Fruit fly (Drosophila melanogaster) whole organism, embryonic: ENCODE measurements around the gene AstCC.

Experiments
- Bgb ChIP-seq: fragments of 200-800 bp; sonication (Bioruptor generic); IDR thresholded peaks from 2 replicates; pipeline ENCODE4 v1.3.6; 2022; ENCODE audit warnings: missing biosample characterization, missing genetic modification characterization; ENCODE audit not compliant: partially characterized antibody
- Bteb2 ChIP-seq: fragments of 200-800 bp; sonication (Bioruptor generic); optimal IDR thresholded peaks from 2 replicates; lab custom pipeline; 2016; ENCODE audit warnings: missing biosample characterization, missing genetic modification characterization
- CG10209 ChIP-seq: fragments of 200-800 bp; sonication (Bioruptor generic); optimal IDR thresholded peaks from 3 replicates; lab custom pipeline; 2017; ENCODE audit warnings: missing biosample characterization, mild to moderate bottlenecking, missing genetic modification characterization, missing genetic modification reagents
- CG1233 ChIP-seq: fragments of 200-800 bp; sonication (Bioruptor generic); optimal IDR thresholded peaks from 4 replicates; lab custom pipeline; 2018; ENCODE audit warnings: missing biosample characterization, mild to moderate bottlenecking, missing genetic modification characterization
- CG12769 ChIP-seq: fragments of 200-800 bp; sonication (Bioruptor generic); optimal IDR thresholded peaks from 2 replicates; lab custom pipeline; 2019; ENCODE audit warnings: missing biosample characterization, mild to moderate bottlenecking, missing genetic modification characterization, moderate library complexity
- CG13624 ChIP-seq: fragments of 200-800 bp; sonication (Bioruptor generic); optimal IDR thresholded peaks from 2 replicates; lab custom pipeline; 2016; ENCODE audit warnings: missing biosample characterization, missing genetic modification characterization
- CG14050 ChIP-seq: fragments of 200-800 bp; sonication (Bioruptor generic); IDR thresholded peaks from 3 replicates; pipeline ENCODE4 v1.3.6; 2022; ENCODE audit warnings: missing biosample characterization, missing genetic modification characterization
- CG15011 ChIP-seq: fragments of 200-800 bp; sonication (Bioruptor generic); optimal IDR thresholded peaks from 3 replicates; lab custom pipeline; 2018; ENCODE audit warnings: missing biosample characterization, mild to moderate bottlenecking, missing genetic modification characterization
- CG15479 ChIP-seq: fragments of 200-800 bp; sonication (Bioruptor generic); optimal IDR thresholded peaks from 3 replicates; lab custom pipeline; 2019; ENCODE audit warnings: missing biosample characterization, mild to moderate bottlenecking, missing genetic modification characterization, moderate library complexity
- CG3726 ChIP-seq: fragments of 200-800 bp; sonication (Bioruptor generic); IDR thresholded peaks from 3 replicates; pipeline ENCODE4, ENCODE4 v1.3.6; 2022; ENCODE audit warnings: missing biosample characterization, missing genetic modification characterization
- CG3847 ChIP-seq: fragments of 200-800 bp; sonication (Bioruptor generic); IDR thresholded peaks from 2 replicates; pipeline ENCODE4 v1.3.6; 2022; ENCODE audit warnings: missing biosample characterization, missing genetic modification characterization
- CG42726 ChIP-seq: fragments of 200-800 bp; sonication (Bioruptor generic); IDR thresholded peaks from 2 replicates; pipeline ENCODE4 v1.3.6; 2022; ENCODE audit warnings: missing biosample characterization, missing genetic modification characterization; ENCODE audit not compliant: partially characterized antibody
- CG6854 ChIP-seq: fragments of 200-800 bp; sonication (Bioruptor generic); optimal IDR thresholded peaks from 3 replicates; lab custom pipeline; 2017; ENCODE audit warnings: missing biosample characterization, mild to moderate bottlenecking, missing genetic modification characterization
- CG7357 ChIP-seq: fragments of 200-800 bp; sonication (Bioruptor generic); IDR thresholded peaks from 3 replicates; pipeline ENCODE4 v1.3.6; 2022; ENCODE audit warnings: missing biosample characterization, missing genetic modification characterization
- CG8388 ChIP-seq: fragments of 200-800 bp; sonication (Bioruptor generic); optimal IDR thresholded peaks from 2 replicates; lab custom pipeline; 2019; ENCODE audit warnings: missing biosample characterization, mild to moderate bottlenecking, missing genetic modification characterization, moderate library complexity
- GATAe ChIP-seq: fragments of 200-800 bp; sonication (Bioruptor generic); conservative IDR thresholded peaks from 2 replicates; pipeline ENCODE4 v1.3.6; 2022; ENCODE audit warnings: missing biosample characterization, missing genetic modification characterization
- Gsc ChIP-seq: fragments of 200-800 bp; sonication (Bioruptor generic); IDR thresholded peaks from 2 replicates; pipeline ENCODE4 v1.3.6; 2022; ENCODE audit warnings: missing biosample characterization, missing genetic modification characterization
- Hr3 ChIP-seq: fragments of 200-800 bp; sonication (Bioruptor generic); optimal IDR thresholded peaks from 3 replicates; lab custom pipeline; 2016; ENCODE audit warnings: missing biosample characterization, missing genetic modification characterization
- Hr39 ChIP-seq: fragments of >200 bp; optimal IDR thresholded peaks from 2 replicates; lab custom pipeline; 2017
- Lhr ChIP-seq: fragments of 200-800 bp; sonication (Bioruptor generic); optimal IDR thresholded peaks from 3 replicates; lab custom pipeline; 2017; ENCODE audit warnings: mild to moderate bottlenecking, missing biosample characterization, missing genetic modification reagents, missing genetic modification characterization
- NFAT ChIP-seq: fragments of 200-800 bp; sonication (Bioruptor generic); IDR thresholded peaks from 2 replicates; pipeline ENCODE4 v1.3.6; 2022; ENCODE audit warnings: missing biosample characterization, missing genetic modification characterization
- Neu2 ChIP-seq: fragments of 200-800 bp; sonication (Bioruptor generic); optimal IDR thresholded peaks from 3 replicates; lab custom pipeline; 2016; ENCODE audit warnings: missing biosample characterization, missing genetic modification characterization, borderline replicate concordance
- Nf-YC ChIP-seq: fragments of 200-800 bp; optimal IDR thresholded peaks from 3 replicates; lab custom pipeline; 2019; ENCODE audit warnings: missing biosample characterization, mild to moderate bottlenecking, missing genetic modification characterization, moderate library complexity
- Rfx ChIP-seq: fragments of 200-800 bp; sonication (Bioruptor generic); IDR thresholded peaks from 2 replicates; pipeline ENCODE4 v1.3.6; 2022; ENCODE audit warnings: missing biosample characterization, missing genetic modification characterization
- Side ChIP-seq: fragments of 200-800 bp; sonication (Bioruptor generic); optimal IDR thresholded peaks from 2 replicates; lab custom pipeline; 2016; ENCODE audit warnings: missing biosample characterization, missing genetic modification characterization
- Sry-β ChIP-seq: fragments of 200-800 bp; sonication (Bioruptor generic); optimal IDR thresholded peaks from 2 replicates; lab custom pipeline; 2018; ENCODE audit warnings: missing biosample characterization, mild to moderate bottlenecking, missing genetic modification characterization, moderate library complexity
- Taf1 ChIP-seq: fragments of 200-800 bp; sonication (Bioruptor generic); IDR thresholded peaks from 2 replicates; pipeline ENCODE4 v1.3.6; 2022; ENCODE audit warnings: missing biosample characterization, missing genetic modification characterization
- bcd ChIP-seq: fragments of 200-800 bp; sonication (Bioruptor generic); optimal IDR thresholded peaks from 2 replicates; lab custom pipeline; 2017; ENCODE audit warnings: missing biosample characterization, mild to moderate bottlenecking, missing genetic modification characterization
- cwo ChIP-seq: fragments of 200-800 bp; sonication (Bioruptor generic); optimal IDR thresholded peaks from 3 replicates; lab custom pipeline; 2017; ENCODE audit warnings: missing biosample characterization, missing genetic modification characterization, mild to moderate bottlenecking, moderate library complexity, missing genetic modification reagents
- danr ChIP-seq: fragments of 200-800 bp; sonication (Bioruptor generic); IDR thresholded peaks from 2 replicates; pipeline ENCODE4 v1.3.6; 2022; ENCODE audit warnings: missing biosample characterization, missing genetic modification characterization
- dmrt99B ChIP-seq: fragments of 200-800 bp; sonication (Bioruptor generic); optimal IDR thresholded peaks from 2 replicates; lab custom pipeline; 2018; ENCODE audit warnings: missing biosample characterization, mild to moderate bottlenecking, missing genetic modification characterization, moderate library complexity
- ewg ChIP-seq: fragments of 200-800 bp; sonication (Bioruptor generic); optimal IDR thresholded peaks from 3 replicates; lab custom pipeline; 2017; ENCODE audit warnings: mild to moderate bottlenecking, missing biosample characterization, missing genetic modification reagents, missing genetic modification characterization
- fd102C ChIP-seq: fragments of 200-800 bp; sonication (Bioruptor generic); optimal IDR thresholded peaks from 2 replicates; lab custom pipeline; 2018; ENCODE audit warnings: missing biosample characterization, mild to moderate bottlenecking, missing genetic modification characterization, moderate library complexity
- hbn ChIP-seq: fragments of 200-800 bp; sonication (Bioruptor generic); IDR thresholded peaks from 2 replicates; pipeline ENCODE4 v1.3.6; 2022; ENCODE audit warnings: missing biosample characterization, missing genetic modification characterization; ENCODE audit not compliant: partially characterized antibody
- hkb ChIP-seq, 2 experiments: fragments of 200-800 bp in 1 of 2; fragments of >200 bp in 1 of 2; sonication (Bioruptor generic) in 1 of 2; IDR thresholded peaks in 1 of 2; optimal IDR thresholded peaks in 1 of 2; 2 replicates each; pipeline versions ENCODE4 v1.3.6 to Lab custom; 2017 to 2022; ENCODE audit warnings: missing biosample characterization in 1 of 2, missing genetic modification characterization in 1 of 2
- hth ChIP-seq: fragments of >200 bp; optimal IDR thresholded peaks from 2 replicates; lab custom pipeline; 2017; ENCODE audit warnings: inconsistent platforms
- jing ChIP-seq: fragments of 200-800 bp; sonication (Bioruptor generic); optimal IDR thresholded peaks from 2 replicates; lab custom pipeline; 2018; ENCODE audit warnings: missing biosample characterization, mild to moderate bottlenecking, missing genetic modification characterization
- kah ChIP-seq: fragments of 200-800 bp; sonication (Bioruptor generic); optimal IDR thresholded peaks from 2 replicates; lab custom pipeline; 2018; ENCODE audit warnings: missing biosample characterization, mild to moderate bottlenecking, missing genetic modification characterization
- lbe ChIP-seq: fragments of 200-800 bp; sonication (Bioruptor generic); optimal IDR thresholded peaks from 2 replicates; lab custom pipeline; 2016; ENCODE audit warnings: missing biosample characterization, mild to moderate bottlenecking, missing genetic modification characterization
- lov ChIP-seq, 2 experiments: fragments of 200-800 bp in 1 of 2; fragments of >200 bp in 1 of 2; sonication (Bioruptor generic) in 1 of 2; IDR thresholded peaks in 1 of 2; optimal IDR thresholded peaks in 1 of 2; 2 replicates in 1 of 2; 3 replicates in 1 of 2; pipeline versions ENCODE4 v1.3.6 to Lab custom; 2017 to 2022; ENCODE audit warnings: missing biosample characterization in 1 of 2, missing genetic modification characterization in 1 of 2
- nerfin-2 ChIP-seq: fragments of 200-800 bp; sonication (Bioruptor generic); IDR thresholded peaks from 2 replicates; pipeline ENCODE4 v1.3.6; 2022; ENCODE audit warnings: missing biosample characterization, missing genetic modification characterization; ENCODE audit not compliant: partially characterized antibody
- odd ChIP-seq: fragments of 200-800 bp; sonication (Bioruptor generic); optimal IDR thresholded peaks from 2 replicates; lab custom pipeline; 2017; ENCODE audit warnings: missing biosample characterization, mild to moderate bottlenecking, missing genetic modification characterization
- phol ChIP-seq: fragments of 200-800 bp; sonication (Bioruptor generic); optimal IDR thresholded peaks from 3 replicates; lab custom pipeline; 2018; ENCODE audit warnings: missing biosample characterization, mild to moderate bottlenecking, missing genetic modification characterization, moderate library complexity
- ranshi ChIP-seq: fragments of 200-800 bp; sonication (Bioruptor generic); IDR thresholded peaks from 2 replicates; pipeline ENCODE4 v1.3.6; 2022; ENCODE audit warnings: missing biosample characterization, missing genetic modification characterization
- shn ChIP-seq: fragments of 200-800 bp; sonication (Bioruptor generic); optimal IDR thresholded peaks from 3 replicates; lab custom pipeline; 2016; ENCODE audit warnings: missing biosample characterization, missing genetic modification characterization
- slbo ChIP-seq: fragments of 200-800 bp; sonication (Bioruptor generic); IDR thresholded peaks from 2 replicates; pipeline ENCODE4 v1.3.6; 2022; ENCODE audit warnings: missing biosample characterization, missing genetic modification characterization
- stc ChIP-seq: fragments of 200-800 bp; sonication (Bioruptor generic); IDR thresholded peaks from 2 replicates; pipeline ENCODE4 v1.3.6; 2022; ENCODE audit warnings: missing biosample characterization, missing genetic modification characterization
- tgo ChIP-seq: fragments of 200-800 bp; sonication (Bioruptor generic); IDR thresholded peaks from 3 replicates; pipeline ENCODE4 v1.3.6; 2022; ENCODE audit warnings: missing biosample characterization, missing genetic modification characterization
- usp ChIP-seq: fragments of >200 bp; optimal IDR thresholded peaks from 2 replicates; lab custom pipeline; 2017; ENCODE audit warnings: missing biosample characterization, missing genetic modification characterization
- wor ChIP-seq: fragments of 200-800 bp; sonication (Bioruptor generic); IDR thresholded peaks from 2 replicates; pipeline ENCODE4 v1.3.6; 2022; ENCODE audit warnings: missing biosample characterization, missing genetic modification characterization

Gene AstCC

DNA sequence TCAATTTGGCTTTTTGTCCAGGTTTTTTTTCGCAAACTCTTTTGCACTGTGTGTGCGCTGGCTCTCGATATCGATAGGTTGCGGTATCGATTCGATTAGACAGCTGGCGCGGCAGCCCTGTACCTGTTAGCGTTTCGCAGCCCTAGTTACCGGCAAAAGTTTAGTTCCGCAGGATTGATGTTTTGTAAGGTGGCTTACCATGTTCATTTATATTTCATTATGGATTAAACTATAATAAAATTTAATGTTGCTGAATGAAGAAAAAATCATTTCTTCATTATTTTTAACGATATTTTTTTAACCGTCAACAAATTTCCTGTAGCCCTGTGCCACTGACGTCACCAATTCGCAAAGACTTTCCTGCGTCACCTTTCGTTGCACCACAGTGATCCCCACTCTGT is 21.5 kb upstream of the AstCC start, which contains the start of gene Reps (continued):
- TF ChIP-seq hkb (optimal IDR thresholded peaks at IDR 0.05; lab: Kevin White, UChicago) (peak; percentile 91), hkb (GFP tag; IDR thresholded peaks at IDR 0.05; lab: Robert Waterston, UW) (peak; percentile 99), Nf-YC (tag; lab: Kevin White, UChicago) (peak; percentile 88), fd102C (peak; percentile 93), Rfx (GFP tag; lab: Robert Waterston, UW) (peak; percentile 99), CG15479 (GFP tag; lab: Kevin White, UChicago) (peak; percentile 78), CG6854 (GFP tag; lab: Kevin White, UChicago) (peak; percentile 97), lov (optimal IDR thresholded peaks at IDR 0.05; lab: Kevin White, UChicago) (no peak), lov (GFP tag; IDR thresholded peaks at IDR 0.05; lab: Robert Waterston, UW) (peak; percentile 98), dmrt99B (peak; percentile 98), Gsc (GFP tag; lab: Robert Waterston, UW) (peak; percentile 98), hbn (peak; percentile 56; the same call in 1 of the 2 replicates), ranshi (GFP tag; lab: Robert Waterston, UW) (peak; percentile 99), CG15011 (GFP tag; lab: Kevin White, UChicago) (peak; percentile 97), Neu2 (GFP tag; lab: Kevin White, UChicago) (peak; percentile 89), Sry-β (GFP tag; lab: Kevin White, UChicago) (peak; percentile 73), slbo (peak; percentile 99), CG1233 (GFP tag; lab: Kevin White, UChicago) (peak; percentile 98), Side (GFP tag; lab: Kevin White, UChicago) (peak; percentile 96), CG10209 (GFP tag; lab: Kevin White, UChicago) (peak; percentile 99), lbe (GFP tag; lab: Kevin White, UChicago) (peak; percentile 96), NFAT (GFP tag; lab: Robert Waterston, UW) (peak; percentile 98), CG13624 (GFP tag; lab: Kevin White, UChicago) (peak; percentile 98), nerfin-2 (peak; percentile 68), shn (GFP tag; lab: Kevin White, UChicago) (peak; percentile 96), phol (tag; lab: Kevin White, UChicago) (peak; percentile 99), CG14050 (GFP tag; lab: Robert Waterston, UW) (peak; percentile 99), GATAe (peak; percentile 98), odd (GFP tag; lab: Kevin White, UChicago) (peak; percentile 93), CG3847 (GFP tag; lab: Robert Waterston, UW) (peak; percentile 99), ewg (GFP tag; lab: Kevin White, UChicago) (peak; percentile 97), Lhr (GFP tag; lab: Kevin White, UChicago) (peak; percentile 96), stc (GFP tag; lab: Robert Waterston, UW) (peak; percentile 99), tgo (GFP tag; lab: Robert Waterston, UW) (peak; percentile 99), CG3726 (GFP tag; lab: Robert Waterston, UW) (peak; percentile 98), bcd (GFP tag; lab: Kevin White, UChicago) (peak; percentile 99), usp (GFP tag; lab: Kevin White, UChicago) (no peak), Bteb2 (GFP tag; lab: Kevin White, UChicago) (peak; percentile 97), Taf1 (GFP tag; lab: Robert Waterston, UW) (peak; percentile 97), Hr39 (lab: Kevin White, UChicago) (no peak), CG42726 (GFP tag; lab: Robert Waterston, UW) (peak; percentile 69; the same call in 1 of the 2 replicates), cwo (GFP tag; lab: Kevin White, UChicago) (peak; percentile 95), CG8388 (GFP tag; lab: Kevin White, UChicago) (peak; percentile 98), kah (peak; percentile 94), Hr3 (GFP tag; lab: Kevin White, UChicago) (peak; percentile 99), jing (GFP tag; lab: Kevin White, UChicago) (peak; percentile 97), hth (lab: Kevin White, UChicago) (no peak), danr (peak; percentile 98), CG7357 (GFP tag; lab: Robert Waterston, UW) (peak; percentile 96), Bgb (GFP tag; lab: Robert Waterston, UW) (peak; percentile 56), wor (peak; percentile 98), CG12769 (tag; lab: Kevin White, UChicago) (peak; percentile 99)
